Fruit fly (Drosophila melanogaster): ENCODE results near the gene CG13996.
A peak's percentile ranks its signal among the peaks of the same experiment; 100 is the strongest.

CG13996 gene

DNA sequence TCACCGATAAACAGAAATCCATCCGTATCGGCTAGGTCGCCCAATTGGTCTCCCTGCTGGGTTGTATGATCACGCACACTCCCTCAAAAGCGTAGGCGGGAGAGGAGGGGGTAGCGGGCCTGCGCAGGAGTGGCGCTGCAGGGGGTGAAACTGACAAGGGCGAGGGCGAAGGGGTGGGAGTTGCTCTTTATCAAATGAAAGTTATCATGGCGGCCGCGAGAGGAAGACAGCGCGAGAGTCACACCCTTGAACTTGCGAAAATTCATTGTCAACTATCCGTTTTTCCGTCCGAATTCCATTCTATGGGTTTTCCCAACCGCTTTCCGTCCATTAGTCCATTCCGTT is 41.6 kb upstream of the CG13996 start:
- peak in 1 of 2 experiments; percentile 1 for TF ChIP-seq salr (GFP tag; optimal IDR thresholded peaks at IDR 0.05)
- TF ChIP-seq CG6276 (GFP tag; optimal IDR thresholded peaks at IDR 0.05), result no peak
- peak; percentile 47 for TF ChIP-seq Eip78C (GFP tag)
- TF ChIP-seq svp (GFP tag), result peak; percentile 76
- peak; percentile 8 for TF ChIP-seq Blimp-1 (GFP tag; optimal IDR thresholded peaks at IDR 0.05)
- TF ChIP-seq Ets21C (GFP tag; optimal IDR thresholded peaks at IDR 0.05), result no peak
- TF ChIP-seq Hr4 (GFP tag; optimal IDR thresholded peaks at IDR 0.05), result no peak
- TF ChIP-seq CG32006 (GFP tag; optimal IDR thresholded peaks at IDR 0.05), result peak; percentile 6

- TF ChIP-seq salr (GFP tag; optimal IDR thresholded peaks at IDR 0.05), result no peak
- peak; percentile 9 for TF ChIP-seq fd85E (GFP tag; optimal IDR thresholded peaks at IDR 0.05)
- TF ChIP-seq Blimp-1 (GFP tag; optimal IDR thresholded peaks at IDR 0.05), result no peak
- peak; percentile 77 for TF ChIP-seq CG9139 (GFP tag; optimal IDR thresholded peaks at IDR 0.05)
- TF ChIP-seq CG10669 (GFP tag; optimal IDR thresholded peaks at IDR 0.05), result no peak
- peak; percentile 14 for TF ChIP-seq CG6792 (GFP tag; optimal IDR thresholded peaks at IDR 0.05)
- no peak for TF ChIP-seq Gug (GFP tag; IDR thresholded peaks at IDR 0.05)
- peak; percentile 29 for TF ChIP-seq CG6276 (GFP tag; optimal IDR thresholded peaks at IDR 0.05)
- peak; percentile 6 for TF ChIP-seq Smox (GFP tag; optimal IDR thresholded peaks at IDR 0.05)
- TF ChIP-seq OdsH (GFP tag; optimal IDR thresholded peaks at IDR 0.05), result no peak
- no peak for TF ChIP-seq CG34406 (GFP tag; optimal IDR thresholded peaks at IDR 0.05)
- no peak for TF ChIP-seq CG8319 (GFP tag; optimal IDR thresholded peaks at IDR 0.05)
- no peak for TF ChIP-seq CG15336 (GFP tag; IDR thresholded peaks at IDR 0.05)
- peak; percentile 31 for TF ChIP-seq CG8632 (GFP tag; optimal IDR thresholded peaks at IDR 0.05)
- no peak for TF ChIP-seq Hr4 (GFP tag; optimal IDR thresholded peaks at IDR 0.05)
- TF ChIP-seq Sox14 (GFP tag; optimal IDR thresholded peaks at IDR 0.05), result peak; percentile 56
- TF ChIP-seq CG7368 (GFP tag; optimal IDR thresholded peaks at IDR 0.05), result no peak
- TF ChIP-seq Eip93F (GFP tag; optimal IDR thresholded peaks at IDR 0.05), result no peak
- TF ChIP-seq CG11762 (GFP tag; optimal IDR thresholded peaks at IDR 0.05; ENCODE audit: insufficient read depth), result no peak
- no peak for TF ChIP-seq pdm3 (GFP tag; optimal IDR thresholded peaks at IDR 0.05)
- no peak for TF ChIP-seq Hr38 (GFP tag; optimal IDR thresholded peaks at IDR 0.05)
- TF ChIP-seq CG11902 (GFP tag; optimal IDR thresholded peaks at IDR 0.05), result no peak
- TF ChIP-seq Sox102F (GFP tag; optimal IDR thresholded peaks at IDR 0.05), result peak; percentile 45
- TF ChIP-seq Met (GFP tag; optimal IDR thresholded peaks at IDR 0.05), result peak; percentile 54
- no peak for TF ChIP-seq Ets96B (tag; optimal IDR thresholded peaks at IDR 0.05)
- TF ChIP-seq lz (GFP tag; optimal IDR thresholded peaks at IDR 0.05), result no peak
- TF ChIP-seq Sox15 (GFP tag; optimal IDR thresholded peaks at IDR 0.05), result no peak
- no peak for TF ChIP-seq CG11294 (GFP tag; IDR thresholded peaks at IDR 0.05)
- TF ChIP-seq topi (GFP tag; optimal IDR thresholded peaks at IDR 0.05), result no peak
- peak; percentile 49 for TF ChIP-seq esn (GFP tag; optimal IDR thresholded peaks at IDR 0.05)
- peak; percentile 41 for TF ChIP-seq Eip75B (GFP tag; optimal IDR thresholded peaks at IDR 0.05)
- TF ChIP-seq CG31627 (GFP tag; optimal IDR thresholded peaks at IDR 0.05), result no peak
- no peak for TF ChIP-seq CG8119 (GFP tag; IDR thresholded peaks at IDR 0.05)
- no peak for TF ChIP-seq CG32006 (GFP tag; optimal IDR thresholded peaks at IDR 0.05)
- peak; percentile 70 for TF ChIP-seq vri (GFP tag; optimal IDR thresholded peaks at IDR 0.05)
- no peak for TF ChIP-seq acj6 (GFP tag; optimal IDR thresholded peaks at IDR 0.05)
- peak; percentile 52 for TF ChIP-seq dsx (GFP tag; optimal IDR thresholded peaks at IDR 0.05; ENCODE audit: poor library complexity, severe bottlenecking)
- TF ChIP-seq CG16779 (tag; optimal IDR thresholded peaks at IDR 0.05), result peak; percentile 63
- TF ChIP-seq fkh (GFP tag; optimal IDR thresholded peaks at IDR 0.05), result no peak
- no peak for TF ChIP-seq cyc (GFP tag; optimal IDR thresholded peaks at IDR 0.05)
- peak; percentile 52 for TF ChIP-seq CG3919 (GFP tag; optimal IDR thresholded peaks at IDR 0.05)
- TF ChIP-seq Lpt (GFP tag; optimal IDR thresholded peaks at IDR 0.05), result no peak
- peak; percentile 77 for TF ChIP-seq CG6854 (GFP tag; optimal IDR thresholded peaks at IDR 0.05)
- peak; percentile 81 for TF ChIP-seq svp (GFP tag)
- TF ChIP-seq achi (GFP tag; optimal IDR thresholded peaks at IDR 0.05), result peak; percentile 11
- TF ChIP-seq Eip78C (GFP tag), result peak; percentile 76
- TF ChIP-seq net (GFP tag; optimal IDR thresholded peaks at IDR 0.05), result peak; percentile 55
Measured at dm6 chr2L:5979957-5980861, 40.4 kb upstream of the CG13996 start.
